Worm (Caenorhabditis elegans) whole organism, L1 larva: ENCODE data around the gene nhr-228.

Experiments used
- C34B4.2 ChIP-seq: sonication (generic microtip); optimal IDR thresholded peaks from 2 replicates; lab custom pipeline; 2017; ENCODE audit warnings: mild to moderate bottlenecking, missing genetic modification characterization, missing compliant biosample characterization
- Y116A8C.19 ChIP-seq: sonication (generic microtip); optimal IDR thresholded peaks from 2 replicates; lab custom pipeline; 2016; ENCODE audit warnings: missing compliant biosample characterization, missing genetic modification characterization, borderline replicate concordance
- alr-1 ChIP-seq: fragments of 200-800 bp; sonication (Bioruptor generic); optimal IDR thresholded peaks from 2 replicates; lab custom pipeline; 2018; ENCODE audit warnings: borderline replicate concordance, mild to moderate bottlenecking, missing genetic modification characterization, missing compliant biosample characterization
- blmp-1 ChIP-seq: fragments of 150-350 bp; optimal IDR thresholded peaks from 2 replicates; lab custom pipeline; 2014; ENCODE audit warnings: missing biosample characterization, missing genetic modification characterization
- ceh-82 ChIP-seq, 3 experiments: fragments of 150-350 bp in 1 of 3; sonication (generic microtip) in 2 of 3; optimal IDR thresholded peaks; 2 replicates each; lab custom pipeline; 2014 to 2017; ENCODE audit warnings: missing biosample characterization in 3 of 3, missing genetic modification characterization in 3 of 3
- ceh-88 ChIP-seq: fragments of 200-800 bp; sonication (Bioruptor generic); IDR thresholded peaks from 2 replicates; pipeline ENCODE4 v1.3.6; 2022; ENCODE audit warnings: missing genetic modification characterization, missing compliant biosample characterization
- ceh-90 ChIP-seq: sonication (generic microtip); optimal IDR thresholded peaks from 2 replicates; lab custom pipeline; 2016; ENCODE audit warnings: missing genetic modification characterization, missing compliant biosample characterization
- ces-1 ChIP-seq: fragments of 150-350 bp; optimal IDR thresholded peaks from 2 replicates; lab custom pipeline; 2014; ENCODE audit warnings: missing biosample characterization, missing genetic modification reagents, missing genetic modification characterization
- dpl-1 ChIP-seq, 3 experiments: fragments of 150-350 bp in 2 of 3; sonication (generic microtip) in 1 of 3; optimal IDR thresholded peaks; 2 replicates each; lab custom pipeline; 2014 to 2017; ENCODE audit warnings: missing biosample characterization in 3 of 3, missing genetic modification characterization in 3 of 3, missing genetic modification reagents in 3 of 3
- efl-1 ChIP-seq, 4 experiments: fragments of 150-350 bp; optimal IDR thresholded peaks in 3 of 4; peaks in 1 of 4; 1 replicate in 1 of 4; 2 replicates in 3 of 4; lab custom pipeline; 2014; ENCODE audit warnings: missing biosample characterization in 2 of 4, missing genetic modification characterization in 2 of 4, missing genetic modification reagents in 2 of 4
- efl-3 ChIP-seq: fragments of 200-800 bp; sonication (Bioruptor generic); optimal IDR thresholded peaks from 2 replicates; lab custom pipeline; 2018; ENCODE audit warnings: mild to moderate bottlenecking, missing genetic modification characterization, missing compliant biosample characterization
- egl-13 ChIP-seq: sonication (generic microtip); optimal IDR thresholded peaks from 2 replicates; lab custom pipeline; 2016; ENCODE audit warnings: missing genotype, missing genetic modification reagents, missing genetic modification characterization, missing compliant biosample characterization
- egl-27 ChIP-seq, 2 experiments: fragments of 150-350 bp in 1 of 2; sonication (generic microtip); optimal IDR thresholded peaks; 3 replicates each; lab custom pipeline; 2017 to 2018; ENCODE audit warnings: missing biosample characterization in 2 of 2, missing genetic modification characterization in 2 of 2, missing genetic modification reagents in 2 of 2
- elt-2 ChIP-seq: sonication (generic microtip); optimal IDR thresholded peaks from 2 replicates; lab custom pipeline; 2016; ENCODE audit warnings: missing genetic modification characterization, mild to moderate bottlenecking, inconsistent platforms, missing compliant biosample characterization, missing genetic modification reagents
- elt-3 ChIP-seq, 6 experiments: fragments of 150-350 bp in 1 of 6; sonication (generic microtip); optimal IDR thresholded peaks; 2 replicates each; lab custom pipeline; 2017 to 2018; ENCODE audit warnings: missing biosample characterization in 6 of 6, missing genetic modification characterization in 6 of 6, inconsistent platforms in 1 of 6
- ets-5 ChIP-seq: fragments of 200-800 bp; sonication (Bioruptor generic); IDR thresholded peaks from 2 replicates; pipeline ENCODE4 v1.3.6; 2022; ENCODE audit warnings: missing genetic modification characterization, missing compliant biosample characterization
- fkh-10 ChIP-seq: sonication (generic microtip); optimal IDR thresholded peaks from 2 replicates; lab custom pipeline; 2017; ENCODE audit warnings: missing biosample characterization, missing genetic modification reagents, missing genetic modification characterization
- fkh-8 ChIP-seq: sonication (generic microtip); optimal IDR thresholded peaks from 2 replicates; lab custom pipeline; 2016; ENCODE audit warnings: mild to moderate bottlenecking, missing genetic modification characterization, missing compliant biosample characterization
- irx-1 ChIP-seq: sonication (generic microtip); optimal IDR thresholded peaks from 2 replicates; lab custom pipeline; 2016; ENCODE audit warnings: missing genetic modification characterization, missing compliant biosample characterization
- isw-1 ChIP-seq: fragments of 200-800 bp; sonication (Bioruptor generic); IDR thresholded peaks from 2 replicates; pipeline ENCODE4 v1.3.6; 2022; ENCODE audit warnings: missing genetic modification characterization, missing compliant biosample characterization
- jun-1 ChIP-seq: fragments of 150-350 bp; optimal IDR thresholded peaks from 2 replicates; lab custom pipeline; 2014; ENCODE audit warnings: missing biosample characterization, missing genetic modification reagents, missing genetic modification characterization
- lin-14 ChIP-seq: fragments of 200-800 bp; sonication (Bioruptor generic); optimal IDR thresholded peaks from 2 replicates; lab custom pipeline; 2018; ENCODE audit warnings: mild to moderate bottlenecking, missing genetic modification characterization, moderate library complexity, missing compliant biosample characterization
- lir-3 ChIP-seq: sonication (generic microtip); optimal IDR thresholded peaks from 2 replicates; lab custom pipeline; 2016; ENCODE audit warnings: mild to moderate bottlenecking, missing genetic modification characterization, moderate library complexity, missing compliant biosample characterization; ENCODE audit not compliant: poor library complexity
- mef-2 ChIP-seq: fragments of 150-350 bp; optimal IDR thresholded peaks from 2 replicates; lab custom pipeline; 2014; ENCODE audit warnings: missing biosample characterization, missing genetic modification characterization
- nhr-20 ChIP-seq: sonication (generic microtip); optimal IDR thresholded peaks from 2 replicates; lab custom pipeline; 2016; ENCODE audit warnings: mild to moderate bottlenecking, missing genetic modification characterization, missing compliant biosample characterization
- nhr-47 ChIP-seq: sonication (generic microtip); optimal IDR thresholded peaks from 2 replicates; lab custom pipeline; 2016; ENCODE audit warnings: mild to moderate bottlenecking, missing genetic modification characterization, moderate library complexity, missing compliant biosample characterization
- nhr-85 ChIP-seq: sonication (generic microtip); peaks from one replicate; lab custom pipeline; 2016; ENCODE audit warnings: missing genetic modification characterization, inconsistent platforms, missing compliant biosample characterization
- nhr-90 ChIP-seq: sonication (generic microtip); optimal IDR thresholded peaks from 2 replicates; lab custom pipeline; 2016; ENCODE audit warnings: mild to moderate bottlenecking, missing genetic modification characterization, missing compliant biosample characterization; ENCODE audit not compliant: poor library complexity
- pax-3 ChIP-seq: fragments of 200-800 bp; sonication (Bioruptor generic); optimal IDR thresholded peaks from 2 replicates; lab custom pipeline; 2018; ENCODE audit warnings: mild to moderate bottlenecking, missing genetic modification characterization, moderate library complexity, missing compliant biosample characterization
- rnt-1 ChIP-seq: sonication (generic microtip); optimal IDR thresholded peaks from 2 replicates; lab custom pipeline; 2016; ENCODE audit warnings: mild to moderate bottlenecking, missing genetic modification characterization, moderate library complexity, missing compliant biosample characterization
- snu-23 ChIP-seq: sonication (generic microtip); optimal IDR thresholded peaks from 2 replicates; lab custom pipeline; 2016; ENCODE audit warnings: missing genetic modification characterization, missing compliant biosample characterization
- sptf-1 ChIP-seq: fragments of 150-350 bp; optimal IDR thresholded peaks from 2 replicates; lab custom pipeline; 2014; ENCODE audit warnings: missing biosample characterization, missing genetic modification characterization
- unc-30 ChIP-seq: sonication (generic microtip); optimal IDR thresholded peaks from 2 replicates; lab custom pipeline; 2017; ENCODE audit warnings: missing biosample characterization, missing genetic modification characterization
- unc-86 ChIP-seq: sonication (generic microtip); optimal IDR thresholded peaks from 2 replicates; lab custom pipeline; 2016; ENCODE audit warnings: missing genetic modification characterization, missing compliant biosample characterization
- unc-98 ChIP-seq: fragments of 200-800 bp; sonication (Bioruptor generic); IDR thresholded peaks from 2 replicates; pipeline ENCODE4 v1.3.6; 2022; ENCODE audit warnings: missing genetic modification characterization, missing compliant biosample characterization
- vab-15 ChIP-seq: sonication (generic microtip); optimal IDR thresholded peaks from 2 replicates; lab custom pipeline; 2017; ENCODE audit warnings: missing genotype, mild to moderate bottlenecking, missing genetic modification characterization, missing compliant biosample characterization
- xbp-1 ChIP-seq: sonication (generic microtip); optimal IDR thresholded peaks from 2 replicates; lab custom pipeline; 2016; ENCODE audit warnings: missing genetic modification characterization, missing compliant biosample characterization
- zag-1 ChIP-seq: fragments of 150-350 bp; optimal IDR thresholded peaks from 2 replicates; lab custom pipeline; 2014; ENCODE audit warnings: missing biosample characterization, missing genetic modification characterization
- ztf-11 ChIP-seq, 2 experiments: sonication (generic microtip); optimal IDR thresholded peaks; 2 replicates each; lab custom pipeline; 2016 to 2017; ENCODE audit warnings: missing genetic modification characterization in 2 of 2, missing biosample characterization in 1 of 2, missing compliant biosample characterization in 1 of 2

The nhr-228 gene

DNA sequence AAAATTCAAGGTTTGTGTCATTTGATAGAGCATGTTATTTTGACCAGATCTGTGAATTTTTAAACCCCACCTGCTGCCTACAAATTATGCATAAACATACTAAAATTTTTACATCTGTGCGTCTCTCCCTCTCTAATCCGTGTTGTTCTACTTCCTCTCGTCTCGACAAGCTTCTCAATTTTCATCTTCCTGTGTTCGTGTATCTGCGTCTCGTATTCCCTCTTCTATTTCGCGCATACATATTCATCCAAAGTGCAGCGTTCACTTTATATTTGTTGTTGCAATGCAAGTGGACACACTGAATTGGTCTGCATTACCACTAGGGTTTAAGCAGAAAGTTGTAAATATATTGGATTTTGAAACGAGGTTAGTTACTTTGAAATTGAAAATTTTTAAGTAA is 3.0 kb upstream of the nhr-228 start, which contains the start of gene fbxa-137:
TSS of gene fbxa-137 (plus strand) at position 274 of the 400 bp plus-strand sequence.
- no peak for TF ChIP-seq vab-15 (tag; lab: Kevin White, UChicago)
- TF ChIP-seq lin-14 (GFP tag; lab: Kevin White, UChicago): peak; percentile 14
- TF ChIP-seq, all 84 proteins: peak for 1

DNA sequence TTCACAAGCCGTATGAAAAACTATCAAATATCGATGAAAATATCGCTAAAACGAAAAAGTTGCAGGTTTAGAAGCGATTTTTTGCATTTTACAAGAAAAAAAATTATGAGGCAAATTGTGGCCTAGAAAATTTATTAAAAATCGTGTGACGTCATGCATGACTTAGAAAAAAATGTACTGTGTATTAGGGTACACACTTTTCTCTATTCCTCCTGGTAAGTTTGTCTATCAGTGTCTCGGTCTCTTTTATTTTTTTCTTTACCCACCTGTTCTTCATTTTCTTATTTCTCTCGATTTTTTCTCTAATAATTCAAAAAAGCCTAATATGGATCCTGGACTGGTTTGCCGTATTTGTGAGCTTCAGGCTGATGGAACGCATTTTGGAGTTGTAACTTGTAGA is 3.5 kb downstream of the nhr-228 start, which contains the start of gene nhr-227:
TSS of gene nhr-227 (plus strand) at position 326 of the 400 bp plus-strand sequence.
- TF ChIP-seq efl-1 (optimal IDR thresholded peaks at IDR 0.05; lab: Kevin White, UChicago) (no peak), efl-1 (GFP tag; optimal IDR thresholded peaks at IDR 0.05 in 1 of 2; lab: Kevin White, UChicago) (peak in 1 of 2 experiments; percentile 89), alr-1 (tag; lab: Kevin White, UChicago) (no peak)

DNA sequence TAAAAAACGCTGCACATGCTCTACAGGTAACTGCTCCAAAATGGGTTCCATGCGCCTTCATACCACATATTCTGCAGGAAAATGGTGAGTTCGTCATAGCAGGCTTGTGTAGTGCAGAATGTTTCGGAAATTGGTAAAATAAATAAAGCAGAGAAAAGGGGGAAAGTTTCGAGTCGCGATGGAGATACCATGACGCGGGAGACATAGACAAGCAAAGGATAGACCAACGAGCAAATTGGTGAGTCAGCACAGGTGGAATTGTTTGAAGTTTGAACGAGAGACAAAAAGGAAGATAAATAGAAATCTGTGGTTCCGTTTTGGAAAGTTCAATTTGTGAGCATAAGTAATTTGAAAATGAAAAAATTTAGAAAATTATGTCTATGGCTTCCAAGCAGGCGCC is 8.8 kb downstream of the nhr-228 start, which contains the start of gene nhr-225:
TSS of gene nhr-225 (minus strand) at position 146 of the 400 bp plus-strand sequence.
- TF ChIP-seq alr-1 (tag; lab: Kevin White, UChicago) (no peak), unc-86 (tag; lab: Kevin White, UChicago) (no peak), unc-98 (no peak), zag-1 (no peak), blmp-1 (no peak), nhr-47 (no peak), efl-3 (GFP tag; lab: Kevin White, UChicago) (no peak), ceh-90 (no peak), rnt-1 (tag; lab: Kevin White, UChicago) (no peak), nhr-20 (no peak), ets-5 (GFP tag; lab: Robert Waterston, UW) (no peak), irx-1 (no peak), sptf-1 (tag; lab: Kevin White, UChicago) (no peak), pax-3 (no peak), ces-1 (no peak), elt-3 (tag; optimal IDR thresholded peaks at IDR 0.05; lab: Kevin White, UChicago) (no peak), ztf-11 (tag; optimal IDR thresholded peaks at IDR 0.05; lab: Kevin White, UChicago) (no peak)

DNA sequence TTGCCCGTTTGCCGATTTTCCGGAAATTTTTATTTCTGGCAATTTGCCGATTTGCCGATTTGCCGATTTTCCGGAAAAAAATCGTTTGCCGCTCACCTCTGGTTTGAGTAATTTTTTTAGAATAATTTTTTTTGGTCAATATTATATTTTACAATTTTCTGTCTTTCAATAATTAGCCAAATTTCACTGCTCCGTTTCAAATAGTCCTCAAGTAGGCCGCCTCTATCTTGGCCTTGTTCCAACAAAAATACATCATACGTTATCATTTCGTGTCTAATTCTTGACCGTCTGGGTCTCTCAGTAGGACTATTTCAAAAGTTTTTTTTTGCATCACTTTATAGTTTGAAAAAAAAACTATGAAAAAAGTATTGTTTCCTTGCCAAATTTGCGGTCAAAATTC is 10.7 kb downstream of the nhr-228 start, which contains the start of gene nhr-115:
TSS of gene nhr-115 (plus strand) at position 301 of the 400 bp plus-strand sequence.
- TF ChIP-seq unc-98: no peak
- TF ChIP-seq unc-86 (tag; lab: Kevin White, UChicago): no peak
- TF ChIP-seq mef-2 (tag; lab: Kevin White, UChicago): no peak
- TF ChIP-seq ceh-82 (tag; optimal IDR thresholded peaks at IDR 0.05; lab: Kevin White, UChicago): no peak
- no peak for TF ChIP-seq egl-27 (tag; optimal IDR thresholded peaks at IDR 0.05; lab: Kevin White, UChicago)
- TF ChIP-seq dpl-1 (GFP tag; optimal IDR thresholded peaks at IDR 0.05; lab: Kevin White, UChicago): no peak
- TF ChIP-seq Y116A8C.19 (tag; lab: Kevin White, UChicago): no peak
- TF ChIP-seq isw-1: no peak
- TF ChIP-seq xbp-1 (tag; lab: Kevin White, UChicago): no peak
- TF ChIP-seq lir-3 (tag; lab: Kevin White, UChicago): no peak
- no peak for TF ChIP-seq ceh-88 (GFP tag; lab: Robert Waterston, UW)
- TF ChIP-seq nhr-47: no peak
- no peak for TF ChIP-seq unc-30 (tag; lab: Kevin White, UChicago)
- no peak for TF ChIP-seq egl-13 (tag; lab: Kevin White, UChicago)

DNA sequence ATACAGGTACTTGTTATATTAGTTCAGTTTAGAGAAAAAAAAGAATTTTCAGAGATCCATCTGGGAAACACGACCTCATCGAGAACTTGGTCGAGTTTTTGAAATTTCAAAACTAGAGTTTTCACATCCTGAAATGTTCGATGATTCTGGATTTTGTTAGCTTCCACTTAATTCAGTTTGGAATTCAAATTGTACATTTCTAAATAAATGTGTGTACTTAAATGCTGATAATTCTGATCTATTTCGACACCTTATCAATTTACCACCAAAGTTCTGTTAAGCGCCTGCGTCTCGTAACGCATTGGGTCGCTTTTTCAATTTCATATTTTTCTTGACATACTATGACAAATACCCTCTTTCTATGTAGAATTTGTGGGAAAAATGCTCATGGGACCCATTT is 13.0 kb downstream of the nhr-228 start, which contains the start of gene nhr-226:
TSS of gene nhr-226 (plus strand) at position 301 of the 400 bp plus-strand sequence.
- TF ChIP-seq ces-1 (no peak), ztf-11 (tag; optimal IDR thresholded peaks at IDR 0.05; lab: Kevin White, UChicago) (no peak), pax-3 (no peak), unc-98 (no peak), fkh-8 (tag; lab: Kevin White, UChicago) (no peak), elt-2 (tag; lab: Kevin White, UChicago) (no peak), C34B4.2 (tag; lab: Kevin White, UChicago) (no peak), snu-23 (no peak), lin-14 (GFP tag; lab: Kevin White, UChicago) (no peak), egl-13 (tag; lab: Kevin White, UChicago) (no peak), elt-3 (tag; optimal IDR thresholded peaks at IDR 0.05; lab: Kevin White, UChicago) (no peak), nhr-85 (no peak), vab-15 (tag; lab: Kevin White, UChicago) (no peak), fkh-10 (GFP tag; lab: Kevin White, UChicago) (no peak), nhr-90 (no peak), jun-1 (no peak), lir-3 (tag; lab: Kevin White, UChicago) (no peak), irx-1 (no peak)
